Worm (Caenorhabditis elegans): ENCODE measurements around the gene Y46E12A.3.

DNA sequence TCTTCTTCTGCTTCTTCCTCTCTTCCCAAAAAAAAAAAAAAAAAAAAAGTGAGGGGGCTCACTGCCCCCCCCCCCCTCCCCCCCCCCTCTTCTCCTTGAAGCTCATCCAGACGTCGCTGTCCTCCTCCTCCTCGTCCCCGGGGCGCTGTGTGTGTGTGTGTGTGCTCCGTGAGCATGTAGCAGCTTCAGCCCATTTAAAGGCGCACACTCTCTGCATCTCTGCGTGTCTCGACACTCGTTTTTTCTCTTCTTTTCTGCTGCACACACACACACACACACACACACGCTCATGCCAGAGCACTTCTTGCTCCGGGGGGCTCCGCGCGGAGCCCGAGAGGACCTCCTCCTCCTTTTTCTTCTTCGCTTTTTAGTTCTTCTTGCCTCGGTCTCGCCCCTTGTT, 31.0 kb upstream of the Y46E12A.3 start:
- TF ChIP-seq cebp-2 (GFP tag; IDR thresholded peaks at IDR 0.05) = no peak
- no peak for TF ChIP-seq lin-40 (tag; optimal IDR thresholded peaks at IDR 0.05)
